Worm (Caenorhabditis elegans): ENCODE data around the gene twk-48.

- TF ChIP-seq pha-4 (tag; optimal IDR thresholded peaks at IDR 0.05) (no peak), F39B2.1 (GFP tag; IDR thresholded peaks at IDR 0.05) (no peak), tbx-9 (tag; optimal IDR thresholded peaks at IDR 0.05; ENCODE audit: borderline replicate concordance) (no peak), mes-4 (tag; optimal IDR thresholded peaks at IDR 0.05) (no peak), bed-1 (GFP tag; IDR thresholded peaks at IDR 0.05) (no peak)
Measured at ce11 chrIII:9885609-9886008, 25.1 kb downstream of the twk-48 start.
